Fruit fly (Drosophila melanogaster): ENCODE data around the gene CG10286.

Gene CG10286

dm6 chr3R:6394247-6394522 is 25.4 kb downstream of the CG10286 start:
- TF ChIP-seq CG8478 (optimal IDR thresholded peaks at IDR 0.05) (no peak), CTCF (optimal IDR thresholded peaks at IDR 0.05) (no peak)

dm6 chr3R:6395572-6396295 is 27.0 kb downstream of the CG10286 start:
- no peak for TF ChIP-seq CG8478 (optimal IDR thresholded peaks at IDR 0.05)
- no peak for TF ChIP-seq CTCF (optimal IDR thresholded peaks at IDR 0.05)

DNA sequence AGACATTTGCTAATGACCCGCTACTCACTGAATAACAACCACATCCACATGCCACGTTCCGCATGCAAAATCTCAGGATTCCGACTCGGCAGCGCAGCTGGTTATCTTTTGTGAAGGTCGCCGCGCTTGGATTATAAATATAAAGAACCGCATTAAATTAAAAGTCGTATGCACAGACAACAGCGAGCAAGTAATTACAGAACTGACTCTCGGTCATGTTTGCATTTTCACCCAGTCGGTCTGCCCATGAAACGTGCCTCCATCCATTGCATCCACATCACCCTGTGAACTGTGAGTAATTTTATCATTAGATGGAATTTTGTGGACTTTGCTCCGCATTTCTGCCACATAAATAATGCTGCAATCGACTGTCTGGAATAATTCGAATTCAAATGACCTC is 27.8 kb downstream of the CG10286 start:
- TF ChIP-seq CTCF (optimal IDR thresholded peaks at IDR 0.05) (no peak), CG8478 (optimal IDR thresholded peaks at IDR 0.05) (no peak)

DNA sequence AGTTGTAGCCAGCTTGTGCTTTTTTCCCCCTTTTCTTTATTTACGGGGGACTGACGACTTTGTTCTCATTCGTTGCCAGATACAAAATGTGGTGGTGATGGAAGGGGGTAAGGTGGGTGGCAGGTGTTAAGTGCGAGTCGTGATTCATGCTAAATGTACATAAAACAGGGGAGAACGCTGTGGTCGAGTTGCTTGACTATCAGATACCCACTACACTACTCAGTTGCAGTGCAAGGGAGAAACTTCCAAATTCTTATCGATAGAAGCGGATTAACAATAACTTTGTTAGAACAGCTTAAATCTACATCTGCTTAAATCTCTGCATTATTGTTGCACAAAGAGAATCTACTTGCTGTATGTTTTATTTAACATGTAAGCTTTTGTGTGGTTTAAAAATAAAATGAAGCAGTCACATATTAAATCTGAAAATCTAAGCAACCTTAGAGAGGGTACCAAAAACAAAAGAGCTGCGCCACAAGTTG is 28.9 kb downstream of the CG10286 start:
- TF ChIP-seq CG8478 (optimal IDR thresholded peaks at IDR 0.05) (no peak), CTCF (optimal IDR thresholded peaks at IDR 0.05) (no peak)

- no peak for TF ChIP-seq CG8478 (optimal IDR thresholded peaks at IDR 0.05)
- no peak for TF ChIP-seq CTCF (optimal IDR thresholded peaks at IDR 0.05)
Measured at dm6 chr3R:6399289-6399688, 30.5 kb downstream of the CG10286 start.

- TF ChIP-seq CG8478 (optimal IDR thresholded peaks at IDR 0.05) = no peak
- TF ChIP-seq CTCF (optimal IDR thresholded peaks at IDR 0.05) = no peak
Measured at dm6 chr3R:6399752-6400151, 31.0 kb downstream of the CG10286 start.

dm6 chr3R:6400710-6401521 is 32.2 kb downstream of the CG10286 start:
- TF ChIP-seq CG8478 (optimal IDR thresholded peaks at IDR 0.05) (no peak), CTCF (optimal IDR thresholded peaks at IDR 0.05) (no peak)

- no peak for TF ChIP-seq CG8478 (optimal IDR thresholded peaks at IDR 0.05)
- TF ChIP-seq CTCF (optimal IDR thresholded peaks at IDR 0.05) = no peak
Measured at dm6 chr3R:6401522-6401844, 32.7 kb downstream of the CG10286 start.

- no peak for TF ChIP-seq CG8478 (optimal IDR thresholded peaks at IDR 0.05)
- no peak for TF ChIP-seq CTCF (optimal IDR thresholded peaks at IDR 0.05)
Measured at dm6 chr3R:6402522-6403171, 33.9 kb downstream of the CG10286 start.

dm6 chr3R:6403674-6404073 is 34.9 kb downstream of the CG10286 start:
- TF ChIP-seq CTCF (optimal IDR thresholded peaks at IDR 0.05) = no peak
- TF ChIP-seq CG8478 (optimal IDR thresholded peaks at IDR 0.05) = no peak

DNA sequence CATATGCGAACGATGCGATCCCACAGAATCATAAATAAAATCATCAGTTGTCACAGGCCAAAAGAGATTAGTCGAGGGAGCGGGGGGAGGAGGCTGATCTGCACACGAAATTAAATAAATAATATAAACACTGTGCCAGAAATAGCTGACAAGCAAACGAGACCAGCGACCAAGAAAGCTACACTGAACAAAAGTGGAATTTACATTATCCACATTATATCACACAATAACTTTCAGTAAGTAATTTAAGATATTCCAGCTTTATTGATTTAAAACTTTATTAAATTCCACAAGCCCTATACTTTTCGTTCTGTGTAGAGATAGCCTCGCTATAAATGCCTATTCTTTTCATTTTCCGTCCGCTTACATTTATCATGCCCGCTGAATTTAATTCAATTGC is 35.4 kb downstream of the CG10286 start:
- no peak for TF ChIP-seq CTCF (optimal IDR thresholded peaks at IDR 0.05)
- no peak for TF ChIP-seq CG8478 (optimal IDR thresholded peaks at IDR 0.05)

- TF ChIP-seq CG8478 (optimal IDR thresholded peaks at IDR 0.05) (no peak), CTCF (optimal IDR thresholded peaks at IDR 0.05) (no peak)
Measured at dm6 chr3R:6405239-6405638, 36.5 kb downstream of the CG10286 start.

DNA sequence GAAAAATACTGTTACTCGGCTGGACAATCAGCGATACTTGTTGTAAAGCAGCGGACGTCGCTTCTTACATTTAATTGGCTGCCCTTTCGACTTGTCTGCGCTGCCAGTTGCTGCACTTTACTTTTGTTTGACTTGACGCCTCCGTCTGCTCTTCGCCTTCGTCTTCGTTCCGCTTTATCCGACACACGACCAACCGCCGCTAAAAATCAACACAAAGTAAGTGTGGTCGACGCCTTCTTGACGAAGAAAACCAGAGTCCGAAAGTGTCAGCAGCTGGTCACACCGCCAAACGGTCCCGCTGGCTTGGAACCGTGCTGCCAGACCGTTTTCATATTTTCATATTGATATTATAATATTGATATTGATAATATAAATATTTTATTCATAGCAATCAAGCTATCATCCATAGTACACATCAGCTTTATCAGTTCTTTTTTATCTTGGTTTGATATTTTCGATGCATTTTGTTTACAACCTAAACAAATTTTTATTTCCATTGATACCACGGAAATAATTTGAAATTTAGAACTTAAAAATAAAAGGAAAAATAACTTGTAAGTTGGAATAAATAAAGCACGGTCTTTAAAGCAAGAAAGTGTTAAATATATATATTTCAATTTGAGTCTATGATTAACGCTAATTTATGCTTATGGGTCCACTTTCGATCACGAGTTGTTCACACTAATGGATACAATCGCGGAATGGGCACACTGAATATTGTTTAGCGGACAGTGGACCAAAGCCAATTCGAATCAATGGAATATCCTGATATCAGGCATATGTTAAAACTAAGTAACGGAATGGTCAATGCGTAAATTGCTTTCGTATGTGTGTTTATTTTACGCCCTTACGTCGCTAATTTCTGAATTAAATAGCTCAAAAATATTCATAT is 37.2 kb downstream of the CG10286 start, which contains the start of gene Dmtn:
Gene Dmtn, minus strand, starts transcription at position 222 of the 892 bp plus-strand sequence.
- no peak for TF ChIP-seq CG8478 (optimal IDR thresholded peaks at IDR 0.05)

dm6 chr3R:6406566-6407098 is 37.9 kb downstream of the CG10286 start, which contains the start of gene gpp:
Gene gpp, plus strand, starts transcription at chr3R:6406855.
- TF ChIP-seq CG8478 (optimal IDR thresholded peaks at IDR 0.05) (no peak), CTCF (optimal IDR thresholded peaks at IDR 0.05) (peak in 1 of 2 experiments; percentile 5)

DNA sequence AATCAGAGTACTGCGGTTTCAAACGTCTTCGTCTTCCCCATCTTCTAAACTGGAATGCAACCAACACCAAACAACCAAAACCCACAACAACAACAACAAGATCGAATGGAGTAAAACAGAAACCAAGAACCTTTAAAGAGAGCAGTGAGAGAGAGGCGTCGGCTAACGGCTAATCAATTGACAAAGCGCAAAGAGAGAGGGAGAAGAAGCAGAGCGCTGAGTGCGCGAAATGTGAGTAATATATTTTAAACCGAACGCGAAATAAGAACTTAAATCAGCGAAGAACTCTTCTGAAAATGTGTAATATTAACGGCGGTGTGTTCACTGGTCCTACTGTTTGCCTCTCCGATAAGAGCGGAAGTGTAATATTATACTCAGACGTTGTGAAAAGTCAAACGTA is 38.8 kb downstream of the CG10286 start:
- TF ChIP-seq CG8478 (optimal IDR thresholded peaks at IDR 0.05) (no peak), CTCF (optimal IDR thresholded peaks at IDR 0.05) (no peak)
